Worm (Caenorhabditis elegans): Measurements from ENCODE around the gene F40G12.11.

DNA sequence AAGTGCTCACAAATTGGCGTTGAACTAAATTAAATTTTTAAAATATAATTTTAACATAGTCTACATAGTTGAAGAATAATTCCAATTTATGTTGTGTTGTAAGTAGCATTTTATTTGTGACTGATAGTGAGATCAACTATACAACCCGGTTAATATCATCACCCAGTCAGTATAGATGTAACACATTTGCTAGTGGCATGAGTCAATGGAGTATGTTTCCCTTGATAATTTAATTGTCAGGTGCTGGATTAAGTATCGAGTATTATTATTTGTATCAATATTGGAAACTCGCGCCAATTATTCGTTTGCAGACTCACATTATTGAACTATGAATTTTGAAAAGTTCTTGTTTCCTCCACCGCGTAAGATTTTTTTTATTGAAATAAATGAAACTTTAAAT, 48.9 kb downstream of the F40G12.11 start, which contains the start of gene srm-5:
- TF ChIP-seq rnt-1 (tag; optimal IDR thresholded peaks at IDR 0.05) (no peak), pha-4 (tag; optimal IDR thresholded peaks at IDR 0.05) (no peak), nhr-11 (tag; optimal IDR thresholded peaks at IDR 0.05) (no peak), pros-1 (tag; optimal IDR thresholded peaks at IDR 0.05) (no peak), ztf-16 (tag; optimal IDR thresholded peaks at IDR 0.05) (no peak), ceh-14 (tag; optimal IDR thresholded peaks at IDR 0.05) (no peak)

All from whole organism, late embryonic.